Worm (Caenorhabditis elegans): Measurements from ENCODE around the gene hsp-1.

- TF ChIP-seq dao-5 (tag; optimal IDR thresholded peaks at IDR 0.05) (no peak), him-1 (tag; optimal IDR thresholded peaks at IDR 0.05) (no peak)
Observed at ce11 chrIV:17328834-17329233, 50.1 kb downstream of the hsp-1 start, which contains the start of gene ceh-88.

Data from whole organism, L4/young adult.